Worm (Caenorhabditis elegans) whole organism, young adult: ENCODE measurements around the gene rbm-7.
A peak's percentile ranks its signal among the peaks of the same experiment; 100 is the strongest.

Experiments used
- F22D6.2 ChIP-seq: sonication (generic microtip); optimal IDR thresholded peaks from 2 replicates; lab custom pipeline; 2016; ENCODE audit warnings: mild to moderate bottlenecking, missing genetic modification characterization, missing compliant biosample characterization
- F52B5.7 ChIP-seq: sonication (generic microtip); optimal IDR thresholded peaks from 2 replicates; lab custom pipeline; 2016; ENCODE audit warnings: mild to moderate bottlenecking, missing genetic modification characterization, missing compliant biosample characterization
- K12H6.12 ChIP-seq: fragments of 200-800 bp; sonication (Bioruptor generic); optimal IDR thresholded peaks from 2 replicates; lab custom pipeline; 2018; ENCODE audit warnings: mild to moderate bottlenecking, missing genetic modification characterization, missing compliant biosample characterization
- ceh-27 ChIP-seq: fragments of 200-800 bp; sonication (Bioruptor generic); optimal IDR thresholded peaks from 2 replicates; lab custom pipeline; 2018; ENCODE audit warnings: mild to moderate bottlenecking, missing genetic modification characterization, moderate library complexity, missing compliant biosample characterization
- him-1 ChIP-seq: sonication (generic microtip); optimal IDR thresholded peaks from 2 replicates; lab custom pipeline; 2016; ENCODE audit warnings: missing genotype, missing genetic modification reagents, missing genetic modification characterization, missing compliant biosample characterization
- madf-10 ChIP-seq: sonication (generic microtip); optimal IDR thresholded peaks from 2 replicates; lab custom pipeline; 2016; ENCODE audit warnings: mild to moderate bottlenecking, missing genetic modification characterization, missing compliant biosample characterization
- madf-8 ChIP-seq: fragments of 200-800 bp; sonication (Bioruptor generic); conservative IDR thresholded peaks from 2 replicates; pipeline ENCODE4 v1.3.6; 2022; ENCODE audit warnings: missing genetic modification reagents, missing genetic modification characterization, missing compliant biosample characterization
- nfya-1 ChIP-seq: sonication (generic microtip); optimal IDR thresholded peaks from 2 replicates; lab custom pipeline; 2017; ENCODE audit warnings: antibody characterized with exemption, missing compliant biosample characterization, missing genetic modification characterization, borderline replicate concordance; ENCODE audit not compliant: insufficient read depth
- nhr-120 ChIP-seq: fragments of 200-800 bp; sonication (Bioruptor generic); IDR thresholded peaks from 2 replicates; pipeline ENCODE4 v1.3.6; 2022; ENCODE audit warnings: missing genetic modification characterization, missing compliant biosample characterization
- nhr-90 ChIP-seq: sonication (generic microtip); optimal IDR thresholded peaks from 2 replicates; lab custom pipeline; 2016; ENCODE audit warnings: missing genotype, mild to moderate bottlenecking, missing genetic modification characterization, missing compliant biosample characterization
- tlf-1 ChIP-seq: fragments of 200-800 bp; sonication (Bioruptor generic); optimal IDR thresholded peaks from 2 replicates; lab custom pipeline; 2018; ENCODE audit warnings: mild to moderate bottlenecking, missing genetic modification characterization, missing compliant biosample characterization

- TF ChIP-seq ceh-27 (GFP tag; lab: Kevin White, UChicago) (no peak), madf-8 (GFP tag; lab: Robert Waterston, UW) (peak; percentile 25; the same call in 1 of the 2 replicates), madf-10 (tag; lab: Kevin White, UChicago) (no peak), nhr-120 (GFP tag; lab: Robert Waterston, UW) (no peak), nhr-90 (tag; lab: Kevin White, UChicago) (no peak), nfya-1 (no peak), K12H6.12 (tag; lab: Kevin White, UChicago) (peak; percentile 32), F52B5.7 (no peak), F22D6.2 (tag; lab: Kevin White, UChicago) (no peak), tlf-1 (GFP tag; lab: Kevin White, UChicago) (peak; percentile 37), him-1 (no peak)
Measured at ce11 chrIII:12931786-12932427, at the start of gene rbm-7.
